Worm (Caenorhabditis elegans) whole organism, midembryonic: Measurements from ENCODE around the gene EEED8.14.

ENCODE experiments used
- cog-1 ChIP-seq: sonication (generic microtip); optimal IDR thresholded peaks from 2 replicates; lab custom pipeline; 2016; ENCODE audit warnings: missing genetic modification characterization, missing compliant biosample characterization
- flt-1 ChIP-seq: fragments of 200-800 bp; sonication (Bioruptor generic); IDR thresholded peaks from 2 replicates; pipeline ENCODE4 v1.3.6; 2022; ENCODE audit warnings: missing genetic modification characterization, missing compliant biosample characterization
- ref-1 ChIP-seq: fragments of 200-800 bp; sonication (Bioruptor generic); conservative IDR thresholded peaks from 2 replicates; pipeline ENCODE4 v1.3.6; 2022; ENCODE audit warnings: missing genetic modification reagents, missing genetic modification characterization, missing compliant biosample characterization
- tab-1 ChIP-seq: fragments of 200-800 bp; sonication (Bioruptor generic); IDR thresholded peaks from 2 replicates; pipeline ENCODE4 v1.3.6; 2022; ENCODE audit warnings: missing genetic modification characterization, missing compliant biosample characterization

DNA sequence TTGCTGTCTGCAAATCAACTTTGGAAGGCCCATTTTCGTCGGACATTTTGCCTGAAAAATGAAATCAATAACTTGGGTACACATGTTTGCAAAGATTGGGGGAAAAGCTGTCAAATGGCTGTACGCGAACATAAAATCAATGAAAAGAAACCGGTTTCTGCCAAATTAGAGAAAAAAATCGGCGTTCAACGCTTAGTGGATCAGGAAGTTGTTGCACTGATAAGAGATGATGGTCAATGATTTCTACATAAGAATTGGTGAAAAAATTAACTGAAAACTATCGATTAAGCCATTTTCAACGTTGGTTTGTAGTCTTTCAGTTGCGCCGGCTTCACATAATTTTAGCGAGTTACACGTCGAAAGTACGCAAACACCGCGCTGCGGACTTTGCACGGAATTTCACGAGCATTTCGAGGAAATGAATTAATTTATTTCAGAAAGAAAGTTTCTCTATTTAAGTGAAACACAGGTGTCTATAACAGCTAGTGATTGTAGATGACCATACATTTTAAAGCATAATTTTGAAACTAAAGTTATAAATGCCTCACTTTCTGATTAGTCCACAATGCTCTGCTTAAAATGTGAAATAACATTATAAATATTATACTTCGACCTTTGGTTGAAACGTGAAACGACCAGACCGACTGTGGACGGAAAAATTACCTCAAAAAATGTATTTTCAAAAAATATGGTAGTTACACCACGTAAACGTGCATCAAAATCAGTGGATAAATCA lies 15.8 kb upstream of the EEED8.14 start, which contains the start of the genes F07F6.4 and F07F6.2:
- TF ChIP-seq flt-1 (GFP tag; lab: Robert Waterston, UW), result no peak
- no peak for TF ChIP-seq tab-1 (GFP tag; lab: Robert Waterston, UW)
- TF ChIP-seq ref-1, result no peak
- no peak for TF ChIP-seq cog-1 (tag; lab: Kevin White, UChicago)
